Worm (Caenorhabditis elegans) whole organism, L3 larva: ENCODE measurements around the gene K11H12.8.
A peak's percentile ranks its signal among the peaks of the same experiment; 100 is the strongest.

ENCODE experiments used
- ama-1 ChIP-seq: fragments of 150-350 bp; optimal IDR thresholded peaks from 2 replicates; lab custom pipeline; 2018
- ceh-16 ChIP-seq: sonication (generic microtip); optimal IDR thresholded peaks from 2 replicates; lab custom pipeline; 2017; ENCODE audit warnings: missing biosample characterization, missing genetic modification characterization
- egl-27 ChIP-seq: sonication (generic microtip); optimal IDR thresholded peaks from 4 replicates; lab custom pipeline; 2017; ENCODE audit warnings: missing biosample characterization, missing genetic modification reagents, missing genetic modification characterization
- elt-1 ChIP-seq: fragments of 150-350 bp; optimal IDR thresholded peaks from 2 replicates; lab custom pipeline; 2014; ENCODE audit warnings: missing biosample characterization, missing genetic modification characterization
- fos-1 ChIP-seq: fragments of 150-350 bp; optimal IDR thresholded peaks from 2 replicates; lab custom pipeline; 2014; ENCODE audit warnings: missing biosample characterization, missing genetic modification characterization
- lin-15B ChIP-seq: fragments of 150-350 bp; optimal IDR thresholded peaks from 2 replicates; lab custom pipeline; 2014; ENCODE audit warnings: missing biosample characterization, missing genetic modification characterization
- nhr-11 ChIP-seq: fragments of 150-350 bp; optimal IDR thresholded peaks from 2 replicates; lab custom pipeline; 2014; ENCODE audit warnings: missing biosample characterization, missing genetic modification characterization
- nhr-12 ChIP-seq: fragments of 150-350 bp; optimal IDR thresholded peaks from 2 replicates; lab custom pipeline; 2014; ENCODE audit warnings: missing biosample characterization, missing genetic modification characterization
- nhr-23 ChIP-seq: fragments of 150-350 bp; optimal IDR thresholded peaks from 2 replicates; lab custom pipeline; 2014; ENCODE audit warnings: missing biosample characterization, missing genetic modification reagents, missing genetic modification characterization
- skn-1 ChIP-seq: fragments of 150-350 bp; optimal IDR thresholded peaks from 2 replicates; lab custom pipeline; 2014; ENCODE audit warnings: missing biosample characterization, missing genetic modification characterization
- unc-39 ChIP-seq: sonication (generic microtip); optimal IDR thresholded peaks from 4 replicates; lab custom pipeline; 2017; ENCODE audit warnings: missing biosample characterization, missing genetic modification characterization
- zag-1 ChIP-seq: fragments of 150-350 bp; optimal IDR thresholded peaks from 2 replicates; lab custom pipeline; 2014; ENCODE audit warnings: missing biosample characterization, missing genetic modification characterization

ce11 chrIV:657932-658331 lies 2.7 kb downstream of the K11H12.8 start:
- no peak for TF ChIP-seq nhr-11 (tag; lab: Kevin White, UChicago)
- TF ChIP-seq fos-1 = no peak
- peak; percentile 76 for TF ChIP-seq ama-1
- TF ChIP-seq ceh-16 (tag; lab: Kevin White, UChicago) = no peak
- no peak for TF ChIP-seq egl-27
- TF ChIP-seq unc-39 (tag; lab: Kevin White, UChicago) = no peak
- TF ChIP-seq nhr-12 = no peak
- TF ChIP-seq zag-1 = no peak
- TF ChIP-seq elt-1 (tag; lab: Kevin White, UChicago) = no peak
- peak; percentile 5 for TF ChIP-seq nhr-23 (tag; lab: Kevin White, UChicago)
- TF ChIP-seq skn-1 (tag; lab: Kevin White, UChicago) = peak; percentile 40
- peak; percentile 45 for TF ChIP-seq lin-15B (tag; lab: Kevin White, UChicago)
